Fruit fly (Drosophila melanogaster): ENCODE data around the gene Cpr76Bd.
A peak's percentile ranks its signal among the peaks of the same experiment; 100 is the strongest.

Cpr76Bd gene

DNA sequence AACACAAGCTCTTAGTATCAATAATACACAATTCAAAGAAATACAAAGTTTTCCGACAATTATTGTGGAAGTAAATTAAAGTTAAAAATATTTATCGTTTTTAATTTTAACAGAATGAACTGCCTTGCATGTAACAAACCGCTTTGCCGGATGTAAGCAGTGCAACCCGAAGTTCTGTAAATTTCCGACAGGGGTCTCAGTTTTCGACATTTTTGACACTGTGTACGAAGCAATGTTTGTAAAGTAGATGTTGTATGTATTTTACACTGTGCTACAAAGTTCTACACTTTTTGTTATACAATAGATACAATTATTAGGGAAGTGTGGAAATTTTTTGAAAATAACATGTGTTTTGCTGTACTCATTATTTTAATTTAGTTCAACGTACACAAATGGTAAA lies 16.0 kb upstream of the Cpr76Bd start (continued):
- peak; percentile 67 for TF ChIP-seq CG15269 (tag; optimal IDR thresholded peaks at IDR 0.05)
- peak; percentile 89 for TF ChIP-seq CG18764 (GFP tag; optimal IDR thresholded peaks at IDR 0.05)
- no peak for TF ChIP-seq corto (GFP tag; optimal IDR thresholded peaks at IDR 0.05)
- TF ChIP-seq CG9932 (GFP tag; IDR thresholded peaks at IDR 0.05) = peak; percentile 92
- TF ChIP-seq zfh2 (GFP tag; optimal IDR thresholded peaks at IDR 0.05) = peak; percentile 81
- TF ChIP-seq Fer1 (GFP tag; optimal IDR thresholded peaks at IDR 0.05) = no peak
- TF ChIP-seq CG6272 (GFP tag; IDR thresholded peaks at IDR 0.05) = peak; percentile 86
- peak; percentile 90 for TF ChIP-seq MTF-1 (GFP tag; optimal IDR thresholded peaks at IDR 0.05; ENCODE audit: borderline replicate concordance)
- peak; percentile 70 for TF ChIP-seq lilli (GFP tag; optimal IDR thresholded peaks at IDR 0.05)
- TF ChIP-seq croc (GFP tag; conservative IDR thresholded peaks at IDR 0.05) = peak; percentile 87
- TF ChIP-seq hth (optimal IDR thresholded peaks at IDR 0.05) = no peak
- TF ChIP-seq CG4282 (GFP tag; optimal IDR thresholded peaks at IDR 0.05) = peak; percentile 65
- TF ChIP-seq inv (GFP tag; IDR thresholded peaks at IDR 0.05; ENCODE audit: partially characterized antibody) = peak; percentile 16; the same call in 1 of the 2 replicates
- peak; percentile 89 for TF ChIP-seq dati (GFP tag; IDR thresholded peaks at IDR 0.05)
- TF ChIP-seq danr (GFP tag; IDR thresholded peaks at IDR 0.05) = peak; percentile 80
- no peak for TF ChIP-seq Stat92E (GFP tag; optimal IDR thresholded peaks at IDR 0.05)
- TF ChIP-seq CG2202 (tag; optimal IDR thresholded peaks at IDR 0.05) = peak; percentile 54
- TF ChIP-seq phol (tag; optimal IDR thresholded peaks at IDR 0.05) = peak; percentile 90
- peak; percentile 93 for TF ChIP-seq sr (GFP tag; IDR thresholded peaks at IDR 0.05)
- TF ChIP-seq tio (GFP tag; optimal IDR thresholded peaks at IDR 0.05) = peak; percentile 65
- peak; percentile 90 for TF ChIP-seq mirr (GFP tag; optimal IDR thresholded peaks at IDR 0.05)
- TF ChIP-seq CG6654 (GFP tag; optimal IDR thresholded peaks at IDR 0.05) = peak; percentile 69
- TF ChIP-seq ap (GFP tag; IDR thresholded peaks at IDR 0.05) = peak; percentile 79
- no peak for TF ChIP-seq hbn (GFP tag; IDR thresholded peaks at IDR 0.05; ENCODE audit: partially characterized antibody)
- peak; percentile 51 for TF ChIP-seq gcm2 (GFP tag; optimal IDR thresholded peaks at IDR 0.05)
- TF ChIP-seq repo (GFP tag; optimal IDR thresholded peaks at IDR 0.05) = peak; percentile 92
- TF ChIP-seq ken (GFP tag; IDR thresholded peaks at IDR 0.05) = peak; percentile 96
- peak; percentile 87 for TF ChIP-seq wdn (GFP tag; IDR thresholded peaks at IDR 0.05)
- TF ChIP-seq Poxn (GFP tag; IDR thresholded peaks at IDR 0.05) = peak; percentile 64
- peak; percentile 89 for TF ChIP-seq Fer3 (tag; optimal IDR thresholded peaks at IDR 0.05)
- peak; percentile 90 for TF ChIP-seq CG1647 (GFP tag; optimal IDR thresholded peaks at IDR 0.05)
- peak; percentile 92 for TF ChIP-seq CG16779 (GFP tag; IDR thresholded peaks at IDR 0.05)
- peak; percentile 97 for TF ChIP-seq CG11085 (GFP tag; IDR thresholded peaks at IDR 0.05)
- peak; percentile 95 for TF ChIP-seq CG4730 (GFP tag; IDR thresholded peaks at IDR 0.05)
- peak; percentile 85 for TF ChIP-seq btn (GFP tag; optimal IDR thresholded peaks at IDR 0.05)
- TF ChIP-seq pan (optimal IDR thresholded peaks at IDR 0.05) = no peak
- TF ChIP-seq pan (GFP tag; optimal IDR thresholded peaks at IDR 0.05 in 1 of 2, IDR thresholded peaks at IDR 0.05 in 1 of 2) = peak in 1 of 2 experiments; percentile 93
- peak; percentile 81 for TF ChIP-seq schlank (tag; optimal IDR thresholded peaks at IDR 0.05)
- TF ChIP-seq CG14710 (tag; optimal IDR thresholded peaks at IDR 0.05) = peak; percentile 83
- TF ChIP-seq usp (GFP tag; optimal IDR thresholded peaks at IDR 0.05) = no peak
- TF ChIP-seq hb (GFP tag; IDR thresholded peaks at IDR 0.05; ENCODE audit: partially characterized antibody) = no peak
- 0 out of 3 replicates have a peak, but pooled peaks have one; percentile 65 for TF ChIP-seq so (GFP tag; IDR thresholded peaks at IDR 0.05)
- no peak for TF ChIP-seq CG4360 (GFP tag; IDR thresholded peaks at IDR 0.05)
- TF ChIP-seq nom (GFP tag; optimal IDR thresholded peaks at IDR 0.05) = no peak
- peak; percentile 72 for TF ChIP-seq CG2120 (GFP tag; optimal IDR thresholded peaks at IDR 0.05)
- peak; percentile 95 for TF ChIP-seq Ptx1 (GFP tag; IDR thresholded peaks at IDR 0.05)
- TF ChIP-seq eyg (GFP tag; optimal IDR thresholded peaks at IDR 0.05) = peak; percentile 94
- peak; percentile 90 for TF ChIP-seq CG30403 (GFP tag; optimal IDR thresholded peaks at IDR 0.05)
- TF ChIP-seq CG10147 (GFP tag; optimal IDR thresholded peaks at IDR 0.05) = peak; percentile 81
- TF ChIP-seq CG11398 (GFP tag; optimal IDR thresholded peaks at IDR 0.05) = peak; percentile 50
- no peak for TF ChIP-seq CG17568 (GFP tag; optimal IDR thresholded peaks at IDR 0.05)
- no peak for TF ChIP-seq nerfin-2 (GFP tag; IDR thresholded peaks at IDR 0.05; ENCODE audit: partially characterized antibody)
